Worm (Caenorhabditis elegans): Measurements from ENCODE around the gene C02F5.2.

DNA sequence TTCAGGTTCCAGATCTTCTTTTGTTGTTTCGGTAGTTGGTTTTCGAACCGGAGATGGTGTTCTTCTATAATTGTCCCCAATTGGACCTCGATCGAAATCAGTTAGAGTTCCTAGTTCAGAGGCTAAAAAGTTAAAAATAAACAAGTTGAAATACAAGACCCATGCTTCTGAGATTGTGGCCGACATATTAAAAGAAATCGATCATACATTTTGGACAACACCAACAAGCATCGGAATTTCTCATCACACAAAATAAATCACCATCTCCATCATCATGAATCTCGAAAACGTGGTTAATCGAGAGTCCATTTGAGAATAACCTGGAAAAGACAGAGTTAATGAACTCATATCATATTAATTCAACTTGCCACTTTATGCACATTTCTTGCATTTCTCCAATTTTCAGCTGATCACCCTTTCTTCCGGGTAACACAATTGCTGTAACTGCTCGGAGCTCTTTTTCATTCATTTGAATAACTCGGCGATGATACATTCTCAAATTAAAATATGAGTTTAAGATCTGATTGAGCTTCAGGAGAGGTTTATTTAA, 22.3 kb downstream of the C02F5.2 start, which contains the start of the genes mps-4 and F09G8.10:
- no peak for TF ChIP-seq aly-1 (tag; optimal IDR thresholded peaks at IDR 0.05)
- no peak for TF ChIP-seq flt-1 (GFP tag; IDR thresholded peaks at IDR 0.05)
- no peak for TF ChIP-seq ama-1 (optimal IDR thresholded peaks at IDR 0.05)
- TF ChIP-seq hnd-1 (tag; optimal IDR thresholded peaks at IDR 0.05), result no peak
- no peak for TF ChIP-seq scrt-1 (GFP tag; IDR thresholded peaks at IDR 0.05)
- TF ChIP-seq hmg-4 (GFP tag; optimal IDR thresholded peaks at IDR 0.05), result no peak
- TF ChIP-seq sea-1 (GFP tag; conservative IDR thresholded peaks at IDR 0.05), result no peak
- TF ChIP-seq tbx-11 (GFP tag; IDR thresholded peaks at IDR 0.05), result no peak
- no peak for TF ChIP-seq tra-4 (tag; optimal IDR thresholded peaks at IDR 0.05)
- no peak for TF ChIP-seq ceh-13 (GFP tag; optimal IDR thresholded peaks at IDR 0.05)
- TF ChIP-seq tbx-37 (GFP tag; conservative IDR thresholded peaks at IDR 0.05), result no peak
- TF ChIP-seq hmbx-1 (tag; optimal IDR thresholded peaks at IDR 0.05), result no peak
- TF ChIP-seq ceh-36 (tag; optimal IDR thresholded peaks at IDR 0.05), result no peak
- no peak for TF ChIP-seq ets-7 (tag; optimal IDR thresholded peaks at IDR 0.05)
